Worm (Caenorhabditis elegans) whole organism, dauer: ENCODE data around the gene fbxc-34.
"Not testable (repeated sequence)": the region's sequence is repeated elsewhere in the genome, so short reads cannot be mapped to it uniquely, and the experiment has no call there.

Experiments used
- unc-62 ChIP-seq: sonication (generic microtip); optimal IDR thresholded peaks from 2 replicates; lab custom pipeline; 2017; ENCODE audit warnings: missing biosample characterization, missing genetic modification reagents, missing genetic modification characterization

Gene fbxc-34

DNA sequence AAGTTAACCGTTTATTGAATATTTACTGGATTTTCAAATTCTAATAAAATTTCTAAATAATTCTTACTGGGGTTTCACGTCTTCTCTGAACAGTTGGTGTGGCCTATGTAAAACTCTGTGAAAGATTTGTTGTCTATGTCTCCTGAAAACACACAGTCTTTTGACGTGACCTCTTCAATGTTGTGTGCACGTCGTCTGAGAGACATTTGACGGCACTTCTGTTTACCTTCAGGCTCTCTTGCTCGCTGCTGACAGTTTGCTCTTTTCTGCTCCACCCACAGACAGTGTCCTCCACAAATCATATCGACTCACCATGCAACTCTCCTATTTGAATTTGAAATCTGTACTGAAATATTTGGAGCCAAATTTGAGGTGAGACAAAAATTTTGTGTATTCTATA, at the start of gene fbxc-34:
Gene fbxc-34 (plus strand): TSS at position 301 of the 400 bp plus-strand sequence.
- not testable (repeated sequence) for TF ChIP-seq unc-62 (GFP tag; lab: Kevin White, UChicago)

DNA sequence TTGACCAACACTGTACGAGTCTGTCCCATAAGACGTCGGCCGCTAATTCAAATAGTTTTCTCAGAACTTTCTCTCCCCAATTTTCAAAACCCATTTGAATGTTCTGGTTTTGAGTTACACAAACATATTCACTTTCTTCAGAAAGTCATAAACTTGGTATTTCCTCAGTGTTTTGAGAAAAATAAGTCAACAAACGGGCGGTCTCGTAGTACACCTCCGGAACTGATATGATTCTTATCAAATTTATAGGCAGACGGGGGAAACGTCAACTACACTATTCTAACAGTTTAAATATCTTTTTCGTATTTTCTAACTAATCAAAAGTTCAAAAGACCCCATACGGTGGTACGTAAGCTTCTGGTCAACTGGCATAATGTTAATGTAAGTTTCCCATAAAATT, 46.8 kb upstream of the fbxc-34 start:
- no peak for TF ChIP-seq unc-62 (GFP tag; lab: Kevin White, UChicago)

DNA sequence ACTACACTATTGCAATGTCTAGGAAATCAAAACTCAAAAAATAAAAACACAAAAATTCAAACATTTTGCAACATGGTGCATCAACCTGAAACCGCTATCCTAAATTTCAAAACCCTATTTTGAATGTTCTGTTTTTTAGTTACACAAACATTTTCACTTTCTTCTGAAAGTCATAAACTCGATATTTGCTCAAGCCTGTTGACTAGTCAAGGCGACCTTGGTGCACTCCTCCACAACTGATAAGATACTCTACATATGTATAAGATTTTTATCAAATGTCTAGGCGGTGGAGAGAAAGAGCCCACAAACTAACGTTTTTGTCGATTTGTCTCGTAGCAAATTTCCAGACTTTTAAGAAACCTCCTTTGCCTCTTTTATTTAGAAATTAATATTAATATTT, 42.9 kb upstream of the fbxc-34 start, which contains the start of gene T07D3.4:
Gene T07D3.4 (plus strand): TSS at position 286 of the 400 bp plus-strand sequence.
- no peak for TF ChIP-seq unc-62 (GFP tag; lab: Kevin White, UChicago)

DNA sequence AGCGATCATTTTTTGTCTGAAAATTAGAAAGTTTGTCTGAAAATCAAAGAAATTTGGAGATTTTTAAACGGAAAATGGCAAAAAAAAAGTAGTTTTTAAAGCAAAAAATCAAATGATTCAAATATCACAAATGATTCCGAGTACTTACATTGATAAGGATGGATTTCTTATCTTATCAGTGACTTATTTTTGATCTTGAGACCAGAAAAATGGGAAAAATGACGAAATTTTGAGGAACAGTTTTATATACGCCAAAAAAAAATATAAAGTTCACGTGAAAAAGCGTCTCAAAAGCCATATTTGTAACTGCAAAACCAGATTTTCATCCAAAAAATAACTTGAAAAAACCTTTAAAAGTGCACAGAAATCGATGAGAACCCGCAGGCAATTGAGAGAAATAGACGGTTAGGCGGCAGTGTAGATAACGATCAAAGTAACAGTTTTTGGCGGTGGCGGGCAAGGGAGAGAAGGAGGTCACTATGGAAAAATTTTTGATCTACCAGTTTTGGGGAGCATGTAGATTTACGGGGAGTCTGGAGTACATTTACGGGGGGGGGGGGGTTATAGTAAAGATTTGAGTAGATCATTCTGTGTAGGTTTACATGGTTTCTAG, 30.1 kb upstream of the fbxc-34 start, which contains the start of gene T07D3.9:
Gene T07D3.9 (minus strand): TSS at position 194 of the 613 bp plus-strand sequence.
- no peak for TF ChIP-seq unc-62 (GFP tag; lab: Kevin White, UChicago)

DNA sequence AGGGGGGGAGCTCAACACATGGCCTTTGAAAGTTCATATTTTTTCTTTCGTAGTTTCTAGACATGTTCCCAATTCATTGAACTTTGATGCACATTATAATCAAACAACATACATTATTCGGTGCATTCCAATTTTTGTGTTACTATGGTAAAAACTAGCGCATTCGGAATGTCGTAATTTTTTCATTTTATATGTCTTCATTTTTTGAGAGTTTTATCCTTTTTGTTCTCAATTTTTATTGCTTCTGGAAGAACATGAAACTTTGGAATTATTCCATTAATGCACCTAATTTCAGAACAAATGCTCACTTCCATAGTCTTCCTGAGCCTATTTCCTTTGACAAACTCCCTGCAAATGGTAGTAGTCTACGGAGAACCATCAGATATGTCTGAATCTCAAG, 29.3 kb upstream of the fbxc-34 start, which contains the start of gene T07D3.2:
Gene T07D3.2 (plus strand): TSS at position 301 of the 400 bp plus-strand sequence.
- TF ChIP-seq unc-62 (GFP tag; lab: Kevin White, UChicago), result no peak

DNA sequence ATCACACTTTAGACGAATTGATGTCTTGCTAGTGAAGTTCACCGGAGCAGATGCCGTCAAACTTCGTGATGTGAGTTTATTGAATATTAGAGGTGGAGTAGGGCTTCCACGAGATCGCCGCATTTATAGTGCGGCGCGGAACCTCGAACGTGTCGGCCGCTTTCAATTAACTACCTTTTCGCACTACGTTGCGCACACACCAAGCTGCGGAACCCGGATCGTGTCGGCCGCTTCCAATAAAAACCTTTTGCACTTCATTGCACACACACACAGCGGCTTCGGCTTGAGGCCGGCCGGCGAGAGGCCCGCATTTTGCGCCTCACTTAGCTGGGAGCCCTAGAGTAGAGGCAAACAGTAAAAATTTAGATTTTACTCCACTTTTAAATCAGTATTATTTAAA, 25.6 kb upstream of the fbxc-34 start:
- no peak for TF ChIP-seq unc-62 (GFP tag; lab: Kevin White, UChicago)

DNA sequence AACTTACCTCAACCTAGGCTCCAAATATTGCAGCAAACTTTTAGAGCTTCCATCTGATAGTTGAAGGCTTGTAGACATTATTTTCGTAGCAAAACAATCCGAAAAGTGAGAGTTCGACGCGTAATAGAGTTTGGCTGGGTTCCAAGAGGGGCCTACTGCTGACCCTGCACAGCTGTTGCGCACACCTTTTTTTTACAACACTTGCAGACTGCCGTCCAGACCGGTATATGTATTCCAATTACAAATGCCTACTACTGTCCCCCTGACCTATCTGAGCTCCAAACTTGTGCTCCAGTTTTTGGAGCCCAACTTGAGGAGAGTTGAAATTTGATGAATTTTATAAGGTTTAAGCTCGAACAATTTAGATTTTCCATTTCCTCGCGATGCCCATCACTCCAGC, 21.4 kb upstream of the fbxc-34 start, which contains the start of the genes fbxc-24 and fbxc-27:
Gene fbxc-24 (minus strand): TSS at position 101 of the 400 bp plus-strand sequence.
Gene fbxc-27 (plus strand): TSS at position 216 of the 400 bp plus-strand sequence.
- TF ChIP-seq unc-62 (GFP tag; lab: Kevin White, UChicago), result no peak

DNA sequence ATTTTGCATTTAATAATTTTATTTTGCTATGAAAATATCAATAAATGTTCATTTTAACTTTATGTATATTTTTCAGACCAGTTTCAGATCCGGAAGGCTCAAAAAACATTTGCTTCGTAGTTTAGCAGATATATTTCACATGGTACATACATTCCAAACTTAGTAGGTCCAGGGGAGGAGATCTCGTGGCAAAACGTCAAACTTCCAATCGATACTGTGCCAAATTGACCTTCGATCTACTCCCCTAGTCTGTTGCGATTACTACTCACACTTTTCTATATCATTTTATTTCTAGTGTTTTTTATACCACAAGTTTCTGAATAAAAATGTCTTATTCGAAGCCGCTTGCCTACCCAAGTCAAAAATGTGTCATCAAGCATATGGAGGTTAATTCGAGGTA, 19.3 kb upstream of the fbxc-34 start, which contains the start of gene fbxc-31:
Gene fbxc-31 (plus strand): TSS at position 301 of the 400 bp plus-strand sequence.
- no peak for TF ChIP-seq unc-62 (GFP tag; lab: Kevin White, UChicago)

DNA sequence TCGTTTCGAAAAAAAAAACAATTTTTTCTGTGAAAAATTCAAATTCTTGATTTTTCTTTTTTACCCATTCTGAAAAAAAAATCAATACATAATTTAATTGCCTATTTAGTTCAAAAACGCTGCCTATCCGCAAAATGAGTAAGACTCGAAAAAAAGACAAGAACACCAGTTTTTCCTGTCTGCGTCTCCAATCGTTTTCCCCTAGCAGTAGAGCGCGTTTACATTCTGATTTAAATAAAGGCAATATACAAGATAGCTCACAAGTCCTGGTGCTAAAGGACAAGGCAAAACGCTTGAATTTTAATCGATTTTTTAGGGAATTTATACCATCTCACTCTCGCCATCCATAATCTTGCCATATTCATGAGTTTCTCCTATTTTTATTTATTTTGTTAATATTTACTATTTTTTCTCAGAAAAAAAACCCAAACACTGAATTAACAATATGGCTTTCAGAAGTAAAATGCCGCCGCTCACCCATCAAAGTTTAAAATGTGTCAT, 17.7 kb upstream of the fbxc-34 start, which contains the start of gene fbxc-33:
Gene fbxc-33 (plus strand): TSS at position 451 of the 501 bp plus-strand sequence.
- no peak for TF ChIP-seq unc-62 (GFP tag; lab: Kevin White, UChicago)

DNA sequence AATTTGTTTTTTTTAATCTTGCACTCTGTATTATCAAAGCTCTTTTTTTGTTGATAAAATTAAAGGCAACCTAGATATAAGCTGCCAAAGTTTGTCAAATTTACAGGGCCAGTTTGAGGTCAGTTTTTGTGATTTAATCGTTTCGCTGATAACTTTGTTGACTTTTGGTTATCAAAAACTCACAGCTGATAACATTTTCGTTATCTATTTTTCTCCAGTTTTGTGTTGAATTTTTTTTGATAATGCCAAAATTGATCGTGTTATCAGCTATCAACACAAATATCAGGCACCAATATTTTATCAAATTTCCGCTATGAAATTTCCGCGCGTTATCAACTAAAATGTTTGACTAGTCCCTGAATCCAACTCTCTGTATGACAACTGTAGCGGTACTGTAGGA, 15.8 kb upstream of the fbxc-34 start:
- TF ChIP-seq unc-62 (GFP tag; lab: Kevin White, UChicago), result no peak

DNA sequence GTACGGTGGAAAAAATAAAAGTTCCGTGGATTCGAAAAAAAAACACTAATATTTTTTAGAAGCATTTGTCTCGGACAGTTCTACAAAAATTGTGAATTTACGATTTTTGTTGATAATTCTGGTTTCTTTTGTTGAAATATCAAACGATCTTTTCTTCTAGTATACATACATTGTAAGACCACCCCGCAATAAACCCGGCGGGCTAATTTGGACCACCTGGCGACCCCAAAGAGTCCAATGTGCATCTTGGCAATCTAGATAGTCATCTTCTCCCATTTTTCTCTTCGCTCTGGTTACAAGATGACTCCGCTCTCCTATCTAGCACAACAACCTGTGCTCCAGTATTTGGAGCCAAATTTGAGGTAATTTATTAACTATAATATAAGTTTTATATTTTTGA, 15.2 kb upstream of the fbxc-34 start, which contains the start of gene fbxc-29:
Gene fbxc-29 (plus strand): TSS at position 301 of the 400 bp plus-strand sequence.
- no peak for TF ChIP-seq unc-62 (GFP tag; lab: Kevin White, UChicago)

DNA sequence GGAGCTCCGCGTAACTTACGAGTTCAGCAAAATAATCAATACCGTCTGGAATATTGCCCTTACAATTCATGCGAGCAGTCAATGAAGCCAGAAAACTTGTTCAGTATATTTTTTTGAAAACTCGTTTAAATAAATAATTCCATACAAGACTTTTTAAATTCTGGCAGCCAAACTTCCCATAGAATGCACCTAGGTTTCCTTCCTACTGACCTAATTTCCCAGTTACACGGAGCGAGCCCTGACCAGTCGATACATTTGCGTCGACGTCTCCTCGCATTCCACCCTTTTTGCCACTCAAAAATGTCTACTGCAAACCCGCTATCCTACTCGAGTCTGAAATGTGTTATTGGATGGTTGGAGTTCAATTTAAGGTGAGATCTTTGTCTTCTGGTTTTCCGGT, 13.6 kb upstream of the fbxc-34 start, which contains the start of gene fbxc-30:
Gene fbxc-30 (plus strand): TSS at position 301 of the 400 bp plus-strand sequence.
- TF ChIP-seq unc-62 (GFP tag; lab: Kevin White, UChicago), result no peak

DNA sequence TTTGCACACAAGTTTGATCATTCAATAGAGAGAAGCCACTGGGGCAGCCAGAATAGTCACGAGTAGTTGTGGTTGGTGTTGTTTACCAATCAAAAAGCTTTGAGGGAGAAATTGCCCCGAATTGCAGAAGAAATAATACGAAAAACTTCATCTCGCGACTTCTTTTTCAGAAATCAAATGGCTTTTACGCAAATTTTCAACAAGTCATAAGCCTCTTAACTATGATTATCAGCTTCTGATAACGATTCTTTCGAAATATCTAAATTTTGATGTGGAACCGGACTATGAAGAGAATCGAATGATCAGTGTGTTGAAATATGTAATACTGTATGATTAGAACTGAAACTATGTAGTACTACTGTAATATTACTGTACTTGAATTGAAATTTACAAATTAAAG, 10.6 kb upstream of the fbxc-34 start:
- no peak for TF ChIP-seq unc-62 (GFP tag; lab: Kevin White, UChicago)

DNA sequence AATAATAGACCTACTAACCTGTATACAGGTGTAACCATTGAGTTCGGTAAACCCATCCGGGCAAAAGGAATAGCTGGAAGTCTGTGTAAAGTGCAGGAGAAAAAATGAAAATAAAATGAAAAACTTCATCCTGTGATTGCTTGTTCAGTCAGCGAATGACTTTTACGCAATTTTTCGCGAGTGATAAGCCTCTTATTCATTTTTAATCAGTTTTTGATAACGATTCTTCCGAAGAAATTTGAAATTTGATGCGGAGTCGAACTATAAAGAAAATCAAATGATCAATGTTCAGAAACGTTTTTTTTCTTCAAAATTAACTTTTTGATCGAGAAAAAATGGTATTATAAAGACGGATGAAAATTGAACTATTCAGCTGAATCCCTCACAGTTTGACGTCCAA, 8.2 kb upstream of the fbxc-34 start:
- TF ChIP-seq unc-62 (GFP tag; lab: Kevin White, UChicago), result no peak

DNA sequence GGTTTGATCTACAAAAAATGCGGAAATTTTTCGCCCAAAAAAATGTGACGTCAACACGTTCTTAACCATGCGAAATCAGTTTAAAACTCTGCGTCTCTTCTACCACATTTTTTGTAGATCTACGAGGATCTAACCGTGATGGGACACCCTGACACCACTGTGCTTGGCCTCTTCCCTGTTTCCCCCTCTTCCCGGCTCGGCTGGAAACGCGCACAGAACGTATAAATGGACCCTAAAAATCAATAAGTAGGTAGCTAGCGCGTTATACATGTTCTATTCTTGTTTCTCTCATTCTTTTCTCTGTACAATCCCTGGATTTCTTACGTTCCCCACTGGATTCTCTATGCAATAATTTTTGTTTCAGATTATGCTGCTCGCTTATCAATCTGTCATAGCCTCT, 7.5 kb upstream of the fbxc-34 start, which contains the start of gene fbxc-28:
Gene fbxc-28 (plus strand): TSS at position 301 of the 400 bp plus-strand sequence.
- TF ChIP-seq unc-62 (GFP tag; lab: Kevin White, UChicago), result no peak

DNA sequence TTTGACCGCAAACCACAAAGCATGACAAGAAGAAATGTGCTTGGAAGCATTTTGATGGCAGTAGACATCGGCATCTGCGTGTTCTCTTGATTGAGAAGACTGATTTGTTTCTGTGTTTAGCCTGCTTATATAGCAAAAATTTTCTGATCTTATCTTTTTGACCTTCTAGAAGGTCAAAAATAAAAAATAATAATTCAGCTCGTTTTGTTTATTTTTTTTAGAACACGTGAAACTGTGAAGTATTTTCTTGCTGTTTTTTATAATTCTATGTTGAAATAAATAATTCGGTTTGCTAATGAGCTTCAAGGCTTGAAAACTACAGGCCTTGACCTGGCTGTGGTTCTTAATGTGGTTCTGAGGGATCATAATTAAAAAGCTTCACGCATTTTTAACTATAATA, 3.6 kb upstream of the fbxc-34 start, which contains the start of gene R07C3.13:
Gene R07C3.13 (minus strand): TSS at position 101 of the 400 bp plus-strand sequence.
- TF ChIP-seq unc-62 (GFP tag; lab: Kevin White, UChicago), result no peak
